Worm (Caenorhabditis elegans) whole organism, young adult: ENCODE data around the gene srt-32.

Source experiments
- Y56A3A.18 ChIP-seq: fragments of 200-800 bp; sonication (Bioruptor generic); IDR thresholded peaks from 2 replicates; pipeline ENCODE4 v1.3.6; 2022; ENCODE audit warnings: missing genetic modification reagents, missing genetic modification characterization, missing compliant biosample characterization
- attf-5 ChIP-seq: fragments of 200-800 bp; sonication (Bioruptor generic); optimal IDR thresholded peaks from 2 replicates; lab custom pipeline; 2018; ENCODE audit warnings: mild to moderate bottlenecking, missing genetic modification characterization, missing compliant biosample characterization
- dpff-1 ChIP-seq: sonication (generic microtip); optimal IDR thresholded peaks from 2 replicates; lab custom pipeline; 2017; ENCODE audit warnings: mild to moderate bottlenecking, missing genetic modification characterization, missing compliant biosample characterization
- lag-1 ChIP-seq: fragments of 200-800 bp; sonication (Bioruptor generic); IDR thresholded peaks from 2 replicates; pipeline ENCODE4 v1.3.6; 2022; ENCODE audit warnings: missing genetic modification reagents, missing genetic modification characterization, missing compliant biosample characterization
- lin-54 ChIP-seq: fragments of 200-800 bp; sonication (Bioruptor generic); optimal IDR thresholded peaks from 2 replicates; lab custom pipeline; 2018; ENCODE audit warnings: mild to moderate bottlenecking, missing genetic modification characterization, missing compliant biosample characterization
- lir-1 ChIP-seq: fragments of 200-800 bp; sonication (Bioruptor generic); conservative IDR thresholded peaks from 2 replicates; pipeline ENCODE4 v1.3.6; 2022; ENCODE audit warnings: missing genetic modification reagents, missing genetic modification characterization, missing compliant biosample characterization
- madf-10 ChIP-seq: sonication (generic microtip); optimal IDR thresholded peaks from 2 replicates; lab custom pipeline; 2016; ENCODE audit warnings: mild to moderate bottlenecking, missing genetic modification characterization, missing compliant biosample characterization
- nhr-27 ChIP-seq: fragments of 200-800 bp; sonication (Bioruptor generic); optimal IDR thresholded peaks from 2 replicates; lab custom pipeline; 2018; ENCODE audit warnings: mild to moderate bottlenecking, missing genetic modification characterization, moderate library complexity, missing compliant biosample characterization
- pha-4 ChIP-seq: fragments of 150-350 bp; sonication (generic microtip); optimal IDR thresholded peaks from 2 replicates; lab custom pipeline; 2014; ENCODE audit warnings: missing biosample characterization, missing genetic modification reagents, missing genetic modification characterization
- rpc-1 ChIP-seq, 2 experiments: fragments of 150-350 bp in 1 of 2; sonication (generic microtip) in 1 of 2; optimal IDR thresholded peaks; 2 replicates each; lab custom pipeline; 2014 to 2018; ENCODE audit warnings: missing biosample characterization in 1 of 2, missing genetic modification characterization in 1 of 2, missing genetic modification reagents in 1 of 2, missing genotype in 1 of 2
- sea-2 ChIP-seq: fragments of 200-800 bp; sonication (Bioruptor generic); IDR thresholded peaks from 2 replicates; pipeline ENCODE4 v1.3.6; 2022; ENCODE audit warnings: missing genetic modification characterization, missing compliant biosample characterization

DNA sequence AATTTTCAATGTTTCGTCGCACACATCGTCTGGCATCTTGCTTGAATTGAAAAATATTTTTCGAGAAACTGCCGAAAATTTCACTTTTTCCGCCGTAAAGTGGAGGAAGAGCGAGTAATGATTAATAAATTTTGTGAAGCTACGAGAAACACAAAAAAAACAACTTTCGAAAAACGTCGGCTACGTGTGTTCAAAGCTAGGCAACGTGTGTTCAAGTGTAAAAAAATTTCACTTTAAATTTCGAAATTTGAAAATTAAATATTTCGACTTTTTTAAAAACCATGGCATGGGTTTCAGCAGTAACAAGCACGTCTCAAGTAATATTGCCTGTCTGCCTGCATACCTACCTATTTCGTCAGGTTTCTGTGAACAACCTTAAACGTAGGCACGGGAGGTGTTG lies 23.1 kb upstream of the srt-32 start, which contains the start of gene tag-191:
- TF ChIP-seq pha-4 (tag; lab: Kevin White, UChicago) (no peak), lir-1 (GFP tag; lab: Robert Waterston, UW) (no peak), attf-5 (GFP tag; lab: Kevin White, UChicago) (no peak), lin-54 (GFP tag; lab: Kevin White, UChicago) (no peak), sea-2 (GFP tag; lab: Robert Waterston, UW) (no peak), rpc-1 (optimal IDR thresholded peaks at IDR 0.05; lab: Kevin White, UChicago) (no peak), rpc-1 (tag; optimal IDR thresholded peaks at IDR 0.05; lab: Kevin White, UChicago) (no peak), lag-1 (GFP tag; lab: Robert Waterston, UW) (no peak), nhr-27 (no peak), madf-10 (tag; lab: Kevin White, UChicago) (no peak), dpff-1 (tag; lab: Kevin White, UChicago) (no peak), Y56A3A.18 (GFP tag; lab: Robert Waterston, UW) (no peak)
